Fruit fly (Drosophila melanogaster): ENCODE measurements around the gene Prx5.

DNA sequence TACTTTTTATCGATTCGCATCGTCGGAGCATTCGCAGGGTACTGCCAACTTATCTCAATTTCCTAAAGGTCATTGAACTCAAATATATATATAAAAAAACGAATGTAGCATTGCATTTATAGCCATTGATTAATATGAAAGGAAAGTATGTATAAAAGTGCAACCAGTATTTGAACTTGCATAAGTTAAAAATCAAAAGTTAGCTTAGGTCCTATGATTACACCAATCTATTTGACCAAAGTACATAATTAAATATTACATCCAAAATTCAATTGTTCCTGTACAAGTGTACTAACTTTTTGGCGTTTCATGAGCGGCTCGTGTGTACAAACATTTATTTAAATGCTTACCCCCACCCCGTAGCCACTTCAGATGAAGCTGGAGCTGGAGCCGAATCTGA lies 9.6 kb downstream of the Prx5 start:
- no peak for TF ChIP-seq CG8478 (optimal IDR thresholded peaks at IDR 0.05)
- TF ChIP-seq CTCF (optimal IDR thresholded peaks at IDR 0.05) = no peak
